Worm (Caenorhabditis elegans): ENCODE measurements around the gene Y38C1AA.19.

ce11 chrIV:178696-179095 is 18.7 kb downstream of the Y38C1AA.19 start, which contains the start of gene tcl-2:
- TF ChIP-seq nhr-11 (tag; optimal IDR thresholded peaks at IDR 0.05) (no peak), nhr-23 (tag; optimal IDR thresholded peaks at IDR 0.05) (no peak), unc-62 (GFP tag; optimal IDR thresholded peaks at IDR 0.05) (no peak), mab-5 (tag; optimal IDR thresholded peaks at IDR 0.05) (no peak), nhr-77 (tag; optimal IDR thresholded peaks at IDR 0.05) (no peak), ama-1 (optimal IDR thresholded peaks at IDR 0.05) (no peak), elt-3 (tag; optimal IDR thresholded peaks at IDR 0.05) (no peak), mbf-1 (tag; optimal IDR thresholded peaks at IDR 0.05) (no peak), mdl-1 (tag; optimal IDR thresholded peaks at IDR 0.05) (no peak), unc-55 (GFP tag; optimal IDR thresholded peaks at IDR 0.05) (no peak), crh-2 (tag; optimal IDR thresholded peaks at IDR 0.05) (no peak), ztf-11 (tag; optimal IDR thresholded peaks at IDR 0.05) (no peak), R02D3.7 (tag; optimal IDR thresholded peaks at IDR 0.05) (no peak), aly-2 (tag; optimal IDR thresholded peaks at IDR 0.05) (no peak)

All from whole organism, L2 larva.